Worm (Caenorhabditis elegans) whole organism, young adult: ENCODE data around the gene T20D4.15.

Source experiments
- B0035.1 ChIP-seq: sonication (generic microtip); optimal IDR thresholded peaks from 2 replicates; lab custom pipeline; 2016; ENCODE audit warnings: missing genetic modification characterization, mild to moderate bottlenecking, missing compliant biosample characterization, missing genotype, missing genetic modification reagents
- C06A6.2 ChIP-seq: fragments of 200-800 bp; sonication (Bioruptor generic); conservative IDR thresholded peaks from 2 replicates; pipeline ENCODE4 v1.3.6; 2022; ENCODE audit warnings: missing genetic modification characterization, missing compliant biosample characterization
- F37B4.10 ChIP-seq: fragments of 200-800 bp; sonication (Bioruptor generic); IDR thresholded peaks from 2 replicates; pipeline ENCODE4 v1.3.6; 2022; ENCODE audit warnings: missing genetic modification characterization, missing compliant biosample characterization
- F57C9.4 ChIP-seq: sonication (generic microtip); optimal IDR thresholded peaks from 2 replicates; lab custom pipeline; 2017; ENCODE audit warnings: mild to moderate bottlenecking, missing genetic modification characterization, missing compliant biosample characterization
- Y53G8AR.9 ChIP-seq: fragments of 200-800 bp; sonication (Bioruptor generic); conservative IDR thresholded peaks from 2 replicates; pipeline ENCODE4 v1.3.6; 2022; ENCODE audit warnings: missing genetic modification reagents, missing genetic modification characterization, missing compliant biosample characterization
- Y95B8A.8 ChIP-seq: fragments of 200-800 bp; sonication (Bioruptor generic); IDR thresholded peaks from 2 replicates; pipeline ENCODE4 v1.3.6; 2022; ENCODE audit warnings: missing genetic modification reagents, missing genetic modification characterization, missing compliant biosample characterization
- ama-1 ChIP-seq, 3 experiments: fragments of 150-350 bp in 1 of 3; sonication (generic microtip) in 2 of 3; optimal IDR thresholded peaks; 2 replicates each; lab custom pipeline; 2014 to 2018; ENCODE audit warnings: missing biosample characterization in 2 of 3, missing genetic modification characterization in 2 of 3, missing genetic modification reagents in 2 of 3
- aptf-2 ChIP-seq: fragments of 200-800 bp; sonication (Bioruptor generic); conservative IDR thresholded peaks from 2 replicates; pipeline ENCODE4 v1.3.6; 2022; ENCODE audit warnings: missing genetic modification reagents, missing genetic modification characterization, missing compliant biosample characterization
- aptf-3 ChIP-seq: fragments of 200-800 bp; sonication (Bioruptor generic); IDR thresholded peaks from 2 replicates; pipeline ENCODE4 v1.3.6; 2022; ENCODE audit warnings: missing genetic modification characterization, missing compliant biosample characterization
- atf-7 ChIP-seq: sonication (generic microtip); optimal IDR thresholded peaks from 2 replicates; lab custom pipeline; 2017; ENCODE audit warnings: mild to moderate bottlenecking, missing genetic modification characterization, missing compliant biosample characterization
- athp-1 ChIP-seq: sonication (generic microtip); optimal IDR thresholded peaks from 2 replicates; lab custom pipeline; 2017; ENCODE audit warnings: mild to moderate bottlenecking, missing genetic modification characterization, missing compliant biosample characterization
- cebp-2 ChIP-seq: fragments of 200-800 bp; sonication (Bioruptor generic); IDR thresholded peaks from 2 replicates; pipeline ENCODE4 v1.3.6; 2022; ENCODE audit warnings: missing genetic modification characterization, missing compliant biosample characterization
- ceh-100 ChIP-seq: fragments of 200-800 bp; sonication (Bioruptor generic); IDR thresholded peaks from 2 replicates; pipeline ENCODE4 v1.3.6; 2022; ENCODE audit warnings: missing genetic modification reagents, missing genetic modification characterization, missing compliant biosample characterization
- chd-7 ChIP-seq: sonication (generic microtip); optimal IDR thresholded peaks from 2 replicates; lab custom pipeline; 2016; ENCODE audit warnings: mild to moderate bottlenecking, missing genetic modification characterization, moderate library complexity, missing compliant biosample characterization
- fkh-3 ChIP-seq: sonication (generic microtip); optimal IDR thresholded peaks from 2 replicates; lab custom pipeline; 2016; ENCODE audit warnings: mild to moderate bottlenecking, missing genetic modification characterization, missing compliant biosample characterization
- hlh-12 ChIP-seq: sonication (generic microtip); optimal IDR thresholded peaks from 2 replicates; lab custom pipeline; 2016; ENCODE audit warnings: missing genetic modification characterization, missing compliant biosample characterization
- hmg-1.2 ChIP-seq: fragments of 200-800 bp; sonication (Bioruptor generic); IDR thresholded peaks from 2 replicates; pipeline ENCODE4 v1.3.6; 2022; ENCODE audit warnings: missing genetic modification reagents, missing genetic modification characterization, missing compliant biosample characterization
- hrde-1 ChIP-seq: sonication (generic microtip); optimal IDR thresholded peaks from 2 replicates; lab custom pipeline; 2016; ENCODE audit warnings: missing genetic modification characterization, mild to moderate bottlenecking, missing compliant biosample characterization, moderate library complexity, missing genotype, missing genetic modification reagents, borderline replicate concordance
- let-526 ChIP-seq: fragments of 200-800 bp; sonication (Bioruptor generic); IDR thresholded peaks from 2 replicates; pipeline ENCODE4 v1.3.6; 2022; ENCODE audit warnings: missing genetic modification reagents, missing genetic modification characterization, missing compliant biosample characterization
- lsy-27 ChIP-seq: sonication (generic microtip); optimal IDR thresholded peaks from 2 replicates; lab custom pipeline; 2017; ENCODE audit warnings: missing genetic modification characterization, mild to moderate bottlenecking, missing compliant biosample characterization, antibody characterized with exemption, missing genotype, borderline replicate concordance; ENCODE audit not compliant: insufficient read depth
- madf-3 ChIP-seq: fragments of 200-800 bp; sonication (Bioruptor generic); IDR thresholded peaks from 2 replicates; pipeline ENCODE4 v1.3.6; 2022; ENCODE audit warnings: missing genetic modification reagents, missing genetic modification characterization, missing compliant biosample characterization
- nfya-2 ChIP-seq: fragments of 200-800 bp; sonication (Bioruptor generic); IDR thresholded peaks from 2 replicates; pipeline ENCODE4 v1.3.6; 2022; ENCODE audit warnings: missing genetic modification reagents, missing genetic modification characterization, missing compliant biosample characterization
- nfyb-1 ChIP-seq: fragments of 200-800 bp; sonication (Bioruptor generic); IDR thresholded peaks from 2 replicates; pipeline ENCODE4 v1.3.6; 2022; ENCODE audit warnings: missing genetic modification reagents, missing genetic modification characterization, missing compliant biosample characterization
- nhr-27 ChIP-seq: fragments of 200-800 bp; sonication (Bioruptor generic); optimal IDR thresholded peaks from 2 replicates; lab custom pipeline; 2018; ENCODE audit warnings: mild to moderate bottlenecking, missing genetic modification characterization, moderate library complexity, missing compliant biosample characterization
- rpc-1 ChIP-seq, 2 experiments: fragments of 150-350 bp in 1 of 2; sonication (generic microtip) in 1 of 2; optimal IDR thresholded peaks; 2 replicates each; lab custom pipeline; 2014 to 2018; ENCODE audit warnings: missing biosample characterization in 1 of 2, missing genetic modification characterization in 1 of 2, missing genetic modification reagents in 1 of 2, missing genotype in 1 of 2
- sea-2 ChIP-seq: fragments of 200-800 bp; sonication (Bioruptor generic); IDR thresholded peaks from 2 replicates; pipeline ENCODE4 v1.3.6; 2022; ENCODE audit warnings: missing genetic modification characterization, missing compliant biosample characterization
- snpc-1.1 ChIP-seq: sonication (generic microtip); optimal IDR thresholded peaks from 2 replicates; lab custom pipeline; 2017; ENCODE audit warnings: missing genetic modification characterization, mild to moderate bottlenecking, missing compliant biosample characterization, antibody characterized with exemption, moderate library complexity, missing genotype, missing genetic modification reagents; ENCODE audit not compliant: insufficient read depth
- somi-1 ChIP-seq: fragments of 200-800 bp; sonication (Bioruptor generic); optimal IDR thresholded peaks from 2 replicates; lab custom pipeline; 2018; ENCODE audit warnings: mild to moderate bottlenecking, missing genetic modification characterization, missing compliant biosample characterization
- xnd-1 ChIP-seq: sonication (generic microtip); optimal IDR thresholded peaks from 2 replicates; lab custom pipeline; 2016; ENCODE audit warnings: missing genotype, missing genetic modification reagents, missing genetic modification characterization, missing compliant biosample characterization
- zfh-2 ChIP-seq: fragments of 200-800 bp; sonication (Bioruptor generic); conservative IDR thresholded peaks from 2 replicates; pipeline ENCODE4 v1.3.6; 2022; ENCODE audit warnings: missing genetic modification reagents, missing genetic modification characterization, missing compliant biosample characterization
- ztf-18 ChIP-seq: sonication (generic microtip); optimal IDR thresholded peaks from 2 replicates; lab custom pipeline; 2016; ENCODE audit warnings: missing genotype, mild to moderate bottlenecking, missing genetic modification characterization, missing compliant biosample characterization
- ztf-26 ChIP-seq: sonication (generic microtip); optimal IDR thresholded peaks from 2 replicates; lab custom pipeline; 2017; ENCODE audit warnings: missing genetic modification characterization, missing compliant biosample characterization

The T20D4.15 gene

DNA sequence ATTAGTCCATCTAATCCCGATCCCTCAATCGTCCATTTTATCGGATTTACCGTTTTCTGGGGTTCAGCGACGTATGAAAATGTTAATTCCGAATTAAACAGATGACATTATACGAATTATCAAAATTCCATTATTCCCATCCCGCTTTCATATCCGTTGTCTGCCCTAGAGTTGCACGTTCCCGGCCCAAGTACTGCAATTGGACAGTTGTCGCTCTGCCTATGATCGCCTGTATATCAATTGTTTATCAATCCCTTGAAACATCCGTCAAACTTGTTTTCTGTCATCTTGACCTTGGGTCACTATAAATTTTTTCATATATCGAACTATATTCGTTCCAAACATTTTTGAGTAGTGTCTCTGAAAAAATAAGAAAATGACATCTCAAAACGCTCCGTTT, 36.3 kb downstream of the T20D4.15 start, which contains the start of gene C04E12.5:
TSS of gene C04E12.5 (plus strand) at position 301 of the 400 bp plus-strand sequence.
- TF ChIP-seq Y53G8AR.9 (GFP tag; lab: Robert Waterston, UW): no peak
- no peak for TF ChIP-seq xnd-1 (tag; lab: Kevin White, UChicago)

DNA sequence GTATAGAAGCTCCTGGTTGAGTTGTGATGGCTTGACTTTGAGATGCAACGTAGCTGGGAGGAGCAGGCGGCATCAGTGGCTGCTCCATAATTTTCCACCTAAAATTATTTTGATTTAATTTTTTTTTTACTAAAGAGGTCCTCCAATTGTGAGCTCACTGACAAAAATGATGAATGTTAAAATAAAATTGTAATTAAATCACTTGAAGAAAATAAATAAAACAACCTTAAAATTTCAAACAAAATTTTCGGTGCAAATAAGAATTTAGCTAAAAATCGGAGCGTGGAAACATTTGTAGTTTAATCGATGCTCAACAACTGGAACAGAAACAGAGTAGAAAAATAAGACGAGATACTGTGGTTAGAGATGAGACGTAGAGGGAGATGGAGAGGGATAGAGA, 37.4 kb downstream of the T20D4.15 start, which contains the start of gene scrm-3:
TSS of gene scrm-3 (minus strand) at position 101 of the 400 bp plus-strand sequence.
- no peak for TF ChIP-seq Y95B8A.8 (GFP tag; lab: Robert Waterston, UW)
- TF ChIP-seq hmg-1.2 (GFP tag; lab: Robert Waterston, UW): peak; percentile 37; the same call in 1 of the 2 replicates

DNA sequence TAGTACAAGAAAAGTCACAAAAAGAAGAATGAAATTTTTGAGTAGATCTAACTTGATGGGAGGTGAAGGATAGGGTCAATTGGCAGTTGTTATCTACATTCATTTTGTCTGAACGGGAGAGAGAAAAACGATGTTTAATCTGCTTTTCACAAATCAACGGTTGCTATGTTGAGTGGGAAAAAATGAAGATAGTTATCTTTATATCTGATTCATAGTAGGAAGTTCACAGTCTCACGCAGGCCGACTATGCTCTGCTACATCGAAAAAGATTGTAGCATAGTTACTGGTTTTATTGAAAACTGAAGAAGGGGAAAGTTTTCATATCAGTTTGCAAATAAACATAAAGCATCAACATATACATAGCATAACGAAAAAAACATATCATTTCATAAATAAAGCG, 39.0 kb downstream of the T20D4.15 start:
- TF ChIP-seq cebp-2 (GFP tag; lab: Robert Waterston, UW): no peak

DNA sequence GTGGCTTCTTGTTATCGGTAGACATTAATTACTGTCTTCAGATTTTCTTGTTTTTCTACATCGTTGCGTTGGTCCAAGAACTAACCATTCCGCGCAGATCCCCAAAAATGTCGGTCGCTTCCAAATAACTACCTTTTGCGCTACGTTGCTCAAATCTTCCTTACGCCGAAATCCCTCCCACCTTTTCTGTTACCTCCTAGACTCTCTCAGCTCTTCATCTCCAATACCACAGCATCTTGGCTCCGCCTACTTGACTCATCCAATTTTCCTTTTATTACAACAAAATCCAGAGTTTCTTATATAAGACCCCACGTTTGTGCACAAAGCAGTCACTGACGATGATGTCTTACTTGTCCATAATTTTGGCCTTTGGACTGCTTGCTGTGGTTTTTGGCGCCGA, 41.6 kb downstream of the T20D4.15 start, which contains the start of gene C17B7.12:
TSS of gene C17B7.12 (plus strand) at position 301 of the 400 bp plus-strand sequence.
- TF ChIP-seq madf-3 (GFP tag; lab: Robert Waterston, UW) (no peak), chd-7 (tag; lab: Kevin White, UChicago) (no peak), athp-1 (tag; lab: Kevin White, UChicago) (no peak), atf-7 (no peak), cebp-2 (GFP tag; lab: Robert Waterston, UW) (no peak), C06A6.2 (GFP tag; lab: Robert Waterston, UW) (no peak), nfya-2 (GFP tag; lab: Robert Waterston, UW) (no peak), aptf-3 (GFP tag; lab: Robert Waterston, UW) (no peak), F57C9.4 (no peak), F37B4.10 (no peak), snpc-1.1 (tag; lab: Kevin White, UChicago) (no peak)

DNA sequence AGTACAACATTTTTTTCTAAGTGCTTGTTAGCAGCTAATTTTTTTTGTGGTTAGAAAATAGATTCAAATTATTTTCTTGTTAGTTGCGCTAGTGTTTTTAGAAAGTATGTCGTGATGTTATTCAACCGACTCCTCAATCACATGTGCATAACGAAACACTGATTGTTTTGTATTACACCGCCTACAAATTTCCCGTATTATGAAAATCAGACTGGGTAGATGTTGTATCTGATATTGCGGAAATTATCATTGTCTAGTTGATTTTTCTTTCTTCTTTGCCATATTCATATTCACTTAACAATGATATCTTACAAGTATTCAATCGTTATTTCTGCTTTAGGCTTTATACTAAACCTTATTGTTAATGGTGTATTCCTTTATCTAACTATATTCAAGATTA, 43.3 kb downstream of the T20D4.15 start, which contains the start of gene str-63:
TSS of gene str-63 (plus strand) at position 301 of the 400 bp plus-strand sequence.
- TF ChIP-seq zfh-2 (GFP tag; lab: Robert Waterston, UW) (no peak), sea-2 (GFP tag; lab: Robert Waterston, UW) (no peak), let-526 (GFP tag; lab: Robert Waterston, UW) (no peak), ama-1 (optimal IDR thresholded peaks at IDR 0.05; lab: Kevin White, UChicago) (no peak), ama-1 (GFP tag; optimal IDR thresholded peaks at IDR 0.05; lab: Kevin White, UChicago) (no peak), aptf-2 (GFP tag; lab: Robert Waterston, UW) (no peak), rpc-1 (optimal IDR thresholded peaks at IDR 0.05; lab: Kevin White, UChicago) (no peak), rpc-1 (tag; optimal IDR thresholded peaks at IDR 0.05; lab: Kevin White, UChicago) (no peak), F37B4.10 (no peak), ztf-26 (tag; lab: Kevin White, UChicago) (no peak)

DNA sequence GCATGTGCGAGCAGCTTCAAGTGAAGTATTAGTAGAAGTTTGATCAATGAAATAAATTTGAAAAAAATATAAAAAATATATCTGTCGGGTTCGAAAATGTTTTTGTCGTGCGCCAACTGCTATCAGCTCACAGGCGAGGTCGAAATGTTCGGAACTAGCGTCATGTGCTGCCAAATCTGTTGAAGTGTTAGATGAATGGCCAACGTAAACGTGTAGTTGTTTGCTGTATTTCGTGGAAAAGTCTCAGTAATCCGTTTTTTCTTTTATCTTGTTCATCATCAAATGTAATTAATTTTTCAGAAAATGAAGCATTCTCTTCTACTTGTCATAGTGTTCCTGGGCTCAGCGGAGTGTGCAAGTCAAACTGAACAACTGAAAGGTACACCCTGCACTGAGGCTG, 44.7 kb downstream of the T20D4.15 start, which contains the start of gene C17B7.15:
TSS of gene C17B7.15 (plus strand) at position 301 of the 400 bp plus-strand sequence.
- TF ChIP-seq cebp-2 (GFP tag; lab: Robert Waterston, UW) (no peak), nhr-27 (tag; lab: Kevin White, UChicago) (no peak), somi-1 (GFP tag; lab: Kevin White, UChicago) (no peak), hlh-12 (tag; lab: Kevin White, UChicago) (no peak), ztf-18 (tag; lab: Kevin White, UChicago) (no peak), nfyb-1 (GFP tag; lab: Robert Waterston, UW) (no peak), B0035.1 (tag; lab: Kevin White, UChicago) (no peak), rpc-1 (optimal IDR thresholded peaks at IDR 0.05; lab: Kevin White, UChicago) (no peak), rpc-1 (tag; optimal IDR thresholded peaks at IDR 0.05; lab: Kevin White, UChicago) (no peak), F37B4.10 (no peak), hrde-1 (tag; lab: Kevin White, UChicago) (no peak), aptf-2 (GFP tag; lab: Robert Waterston, UW) (no peak), fkh-3 (no peak), lsy-27 (tag; lab: Kevin White, UChicago) (no peak), ceh-100 (GFP tag; lab: Robert Waterston, UW) (no peak)
